Worm (Caenorhabditis elegans) whole organism, midembryonic: Measurements from ENCODE around the gene basl-1.

Experiments used
- T22C8.4 ChIP-seq: fragments of 200-800 bp; sonication (Bioruptor generic); IDR thresholded peaks from 2 replicates; pipeline ENCODE4 v1.3.6; 2022; ENCODE audit warnings: missing genetic modification characterization, missing compliant biosample characterization
- cog-1 ChIP-seq: sonication (generic microtip); optimal IDR thresholded peaks from 2 replicates; lab custom pipeline; 2016; ENCODE audit warnings: missing genetic modification characterization, missing compliant biosample characterization
- flt-1 ChIP-seq: fragments of 200-800 bp; sonication (Bioruptor generic); IDR thresholded peaks from 2 replicates; pipeline ENCODE4 v1.3.6; 2022; ENCODE audit warnings: missing genetic modification characterization, missing compliant biosample characterization
- med-1 ChIP-seq: sonication (generic microtip); optimal IDR thresholded peaks from 2 replicates; lab custom pipeline; 2017; ENCODE audit warnings: missing genetic modification characterization, mild to moderate bottlenecking, missing compliant biosample characterization, antibody characterized with exemption, missing genetic modification reagents; ENCODE audit not compliant: insufficient read depth
- ref-1 ChIP-seq: fragments of 200-800 bp; sonication (Bioruptor generic); conservative IDR thresholded peaks from 2 replicates; pipeline ENCODE4 v1.3.6; 2022; ENCODE audit warnings: missing genetic modification reagents, missing genetic modification characterization, missing compliant biosample characterization
- tab-1 ChIP-seq: fragments of 200-800 bp; sonication (Bioruptor generic); IDR thresholded peaks from 2 replicates; pipeline ENCODE4 v1.3.6; 2022; ENCODE audit warnings: missing genetic modification characterization, missing compliant biosample characterization
- ztf-23 ChIP-seq: fragments of 200-800 bp; sonication (Bioruptor generic); IDR thresholded peaks from 2 replicates; pipeline ENCODE4 v1.3.6; 2022; ENCODE audit warnings: missing genetic modification reagents, missing genetic modification characterization, missing compliant biosample characterization
- ztf-29 ChIP-seq: fragments of 200-800 bp; sonication (Bioruptor generic); IDR thresholded peaks from 2 replicates; pipeline ENCODE4 v1.3.6; 2022; ENCODE audit warnings: missing genetic modification reagents, missing genetic modification characterization, missing compliant biosample characterization

ce11 chrIII:5611604-5612324 is 3.0 kb upstream of the basl-1 start, which contains the start of gene bas-1:
- TF ChIP-seq cog-1 (tag; lab: Kevin White, UChicago) (no peak), flt-1 (no peak), med-1 (GFP tag; lab: Kevin White, UChicago) (no peak), tab-1 (GFP tag; lab: Robert Waterston, UW) (no peak), T22C8.4 (no peak), ztf-29 (GFP tag; lab: Robert Waterston, UW) (no peak), ztf-23 (GFP tag; lab: Robert Waterston, UW) (no peak), ref-1 (no peak)
